Fruit fly (Drosophila melanogaster): ENCODE measurements around the gene CG13728.

The CG13728 gene

dm6 chr3L:17404646-17405045, 22.1 kb upstream of the CG13728 start (continued):
- TF ChIP-seq CG7556 (GFP tag; optimal IDR thresholded peaks at IDR 0.05) (peak; percentile 52), CG11560 (tag; IDR thresholded peaks at IDR 0.05) (no peak), tap (tag; optimal IDR thresholded peaks at IDR 0.05) (no peak), gt (GFP tag; IDR thresholded peaks at IDR 0.05) (no peak), Camta (GFP tag; optimal IDR thresholded peaks at IDR 0.05) (peak; percentile 10), CG10209 (GFP tag; optimal IDR thresholded peaks at IDR 0.05) (no peak), odd (GFP tag; optimal IDR thresholded peaks at IDR 0.05) (peak; percentile 12), chn (GFP tag; optimal IDR thresholded peaks at IDR 0.05) (peak; percentile 4), so (GFP tag; IDR thresholded peaks at IDR 0.05) (0 out of 3 replicates have a peak, but pooled peaks have one; percentile 25), hth (optimal IDR thresholded peaks at IDR 0.05) (no peak), Gug (GFP tag; IDR thresholded peaks at IDR 0.05) (peak; percentile 37; the same call in 1 of the 4 replicates), CG2120 (GFP tag; optimal IDR thresholded peaks at IDR 0.05) (peak; percentile 33), CG12391 (tag; optimal IDR thresholded peaks at IDR 0.05) (peak; percentile 50), Hey (tag; optimal IDR thresholded peaks at IDR 0.05) (no peak), CTCF (GFP tag; optimal IDR thresholded peaks at IDR 0.05) (no peak), Eip74EF (GFP tag; optimal IDR thresholded peaks at IDR 0.05) (no peak), pita (GFP tag; optimal IDR thresholded peaks at IDR 0.05) (no peak), Dip2 (GFP tag; IDR thresholded peaks at IDR 0.05) (no peak), CG16779 (GFP tag; IDR thresholded peaks at IDR 0.05) (0 out of 2 replicates have a peak, but pooled peaks have one; percentile 39), Dip3 (GFP tag; optimal IDR thresholded peaks at IDR 0.05) (no peak), hbn (GFP tag; IDR thresholded peaks at IDR 0.05; ENCODE audit: partially characterized antibody) (no peak), CG10565 (GFP tag; optimal IDR thresholded peaks at IDR 0.05) (no peak), sens (GFP tag) (peak; percentile 76), CG3726 (GFP tag; IDR thresholded peaks at IDR 0.05) (no peak), gem (tag; optimal IDR thresholded peaks at IDR 0.05) (peak; percentile 72), CG18262 (tag; optimal IDR thresholded peaks at IDR 0.05) (peak; percentile 41), mirr (GFP tag; optimal IDR thresholded peaks at IDR 0.05) (no peak), CG3847 (GFP tag; IDR thresholded peaks at IDR 0.05) (no peak), CG15601 (tag; optimal IDR thresholded peaks at IDR 0.05) (peak; percentile 41), ind (GFP tag; optimal IDR thresholded peaks at IDR 0.05) (peak; percentile 38), Atf-2 (GFP tag; optimal IDR thresholded peaks at IDR 0.05) (no peak), CG11504 (tag; optimal IDR thresholded peaks at IDR 0.05) (peak; percentile 65), BEAF-32 (GFP tag; optimal IDR thresholded peaks at IDR 0.05) (no peak), nmo (GFP tag; optimal IDR thresholded peaks at IDR 0.05) (peak; percentile 56), Ravus (GFP tag; IDR thresholded peaks at IDR 0.05) (no peak), CG16813 (GFP tag; IDR thresholded peaks at IDR 0.05; ENCODE audit: partially characterized antibody) (no peak), wor (GFP tag; IDR thresholded peaks at IDR 0.05) (no peak; the same call in 1 of the 2 replicates), lmd (GFP tag; IDR thresholded peaks at IDR 0.05) (peak; percentile 23; the same call in 1 of the 2 replicates), Med (GFP tag) (peak; percentile 77), da (GFP tag; optimal IDR thresholded peaks at IDR 0.05) (no peak), ems (GFP tag; optimal IDR thresholded peaks at IDR 0.05) (no peak), CG16863 (GFP tag; optimal IDR thresholded peaks at IDR 0.05) (peak; percentile 24), seq (GFP tag; IDR thresholded peaks at IDR 0.05) (0 out of 2 replicates have a peak, but pooled peaks have one; percentile 18), MBD-R2 (GFP tag; IDR thresholded peaks at IDR 0.05) (no peak), CG12659 (GFP tag; optimal IDR thresholded peaks at IDR 0.05) (peak; percentile 20), zf30C (GFP tag; optimal IDR thresholded peaks at IDR 0.05) (no peak), unpg (GFP tag; optimal IDR thresholded peaks at IDR 0.05) (peak; percentile 43), slbo (GFP tag; IDR thresholded peaks at IDR 0.05) (peak; percentile 42), dmrt99B (tag; optimal IDR thresholded peaks at IDR 0.05) (peak; percentile 62), CG13775 (GFP tag; optimal IDR thresholded peaks at IDR 0.05) (peak; percentile 25), CrebB (tag; optimal IDR thresholded peaks at IDR 0.05) (no peak), Hr3 (GFP tag; optimal IDR thresholded peaks at IDR 0.05) (peak; percentile 15)

All from whole organism, embryonic.